Fruit fly (Drosophila melanogaster) whole organism, prepupa: ENCODE data around the gene Srp68.

Experiments used
- Blimp-1 ChIP-seq: fragments of 200-800 bp; sonication (Bioruptor generic); optimal IDR thresholded peaks from 3 replicates; lab custom pipeline; 2017; ENCODE audit warnings: missing biosample characterization, missing genetic modification characterization, mild to moderate bottlenecking, moderate library complexity, missing genetic modification reagents
- CG10631 ChIP-seq: fragments of 200-800 bp; sonication (Bioruptor generic); optimal IDR thresholded peaks from 2 replicates; lab custom pipeline; 2016; ENCODE audit warnings: missing biosample characterization, missing genetic modification characterization
- CG11294 ChIP-seq: fragments of 200-800 bp; sonication (Bioruptor generic); IDR thresholded peaks from 2 replicates; pipeline ENCODE4 v1.3.6; 2022; ENCODE audit warnings: missing biosample characterization, missing genetic modification characterization
- CG11762 ChIP-seq: fragments of 200-800 bp; sonication (Bioruptor generic); optimal IDR thresholded peaks from 3 replicates; lab custom pipeline; 2016; ENCODE audit warnings: missing biosample characterization, missing genetic modification characterization; ENCODE audit not compliant: insufficient read depth
- CG11902 ChIP-seq: fragments of 200-800 bp; sonication (Bioruptor generic); optimal IDR thresholded peaks from 3 replicates; lab custom pipeline; 2016; ENCODE audit warnings: missing biosample characterization, missing genetic modification characterization
- CG16779 ChIP-seq: fragments of 200-800 bp; sonication (Bioruptor generic); optimal IDR thresholded peaks from 3 replicates; lab custom pipeline; 2017; ENCODE audit warnings: missing biosample characterization, mild to moderate bottlenecking, missing genetic modification characterization
- CG3032 ChIP-seq: fragments of 200-800 bp; optimal IDR thresholded peaks from 2 replicates; lab custom pipeline; 2019; ENCODE audit warnings: missing biosample characterization, mild to moderate bottlenecking, missing genetic modification characterization, moderate library complexity
- CG31627 ChIP-seq: fragments of 200-800 bp; sonication (Bioruptor generic); optimal IDR thresholded peaks from 3 replicates; lab custom pipeline; 2016; ENCODE audit warnings: missing biosample characterization, missing genetic modification characterization
- CG32006 ChIP-seq: fragments of 200-800 bp; sonication (Bioruptor generic); optimal IDR thresholded peaks from 3 replicates; lab custom pipeline; 2017; ENCODE audit warnings: missing biosample characterization, mild to moderate bottlenecking, missing genetic modification characterization
- CG6792 ChIP-seq: fragments of 200-800 bp; sonication (Bioruptor generic); optimal IDR thresholded peaks from 3 replicates; lab custom pipeline; 2016; ENCODE audit warnings: missing biosample characterization, missing genetic modification characterization
- CG6808 ChIP-seq: fragments of 200-800 bp; sonication (Bioruptor generic); optimal IDR thresholded peaks from 3 replicates; lab custom pipeline; 2017; ENCODE audit warnings: missing biosample characterization, missing genetic modification characterization, mild to moderate bottlenecking, moderate library complexity, missing genetic modification reagents
- CG6854 ChIP-seq: fragments of 200-800 bp; sonication (Bioruptor generic); optimal IDR thresholded peaks from 2 replicates; lab custom pipeline; 2017; ENCODE audit warnings: missing biosample characterization, mild to moderate bottlenecking, missing genetic modification characterization
- CG8119 ChIP-seq: fragments of 200-800 bp; sonication (Bioruptor generic); IDR thresholded peaks from 3 replicates; pipeline ENCODE4 v1.3.6; 2022; ENCODE audit warnings: missing biosample characterization, missing genetic modification characterization
- CG8632 ChIP-seq: fragments of 200-800 bp; sonication (Bioruptor generic); optimal IDR thresholded peaks from 3 replicates; lab custom pipeline; 2016; ENCODE audit warnings: missing biosample characterization, missing genetic modification characterization
- CG9139 ChIP-seq: fragments of 200-800 bp; sonication (Bioruptor generic); optimal IDR thresholded peaks from 3 replicates; lab custom pipeline; 2017; ENCODE audit warnings: missing biosample characterization, mild to moderate bottlenecking, missing genetic modification characterization
- Eip75B ChIP-seq: fragments of 200-800 bp; sonication (Bioruptor generic); optimal IDR thresholded peaks from 3 replicates; lab custom pipeline; 2016; ENCODE audit warnings: missing biosample characterization, missing genetic modification characterization
- Eip93F ChIP-seq: fragments of 200-800 bp; sonication (Bioruptor generic); optimal IDR thresholded peaks from 2 replicates; lab custom pipeline; 2016; ENCODE audit warnings: missing biosample characterization, mild to moderate bottlenecking, missing genetic modification characterization
- Ets21C ChIP-seq: fragments of 200-800 bp; sonication (Bioruptor generic); optimal IDR thresholded peaks from 3 replicates; lab custom pipeline; 2016; ENCODE audit warnings: missing biosample characterization, missing genetic modification characterization
- Hr39 ChIP-seq: fragments of 200-800 bp; sonication (Bioruptor generic); optimal IDR thresholded peaks from 2 replicates; lab custom pipeline; 2016; ENCODE audit warnings: missing biosample characterization, missing genetic modification characterization
- Lpt ChIP-seq: fragments of 200-800 bp; sonication (Bioruptor generic); optimal IDR thresholded peaks from 3 replicates; lab custom pipeline; 2016; ENCODE audit warnings: missing biosample characterization, missing genetic modification characterization
- OdsH ChIP-seq: fragments of 200-800 bp; sonication (Bioruptor generic); optimal IDR thresholded peaks from 3 replicates; lab custom pipeline; 2016; ENCODE audit warnings: missing biosample characterization, missing genetic modification characterization
- Smox ChIP-seq: fragments of 200-800 bp; sonication (Bioruptor generic); optimal IDR thresholded peaks from 3 replicates; lab custom pipeline; 2016; ENCODE audit warnings: missing biosample characterization, missing genetic modification characterization
- Sox14 ChIP-seq: fragments of 200-800 bp; sonication (Bioruptor generic); optimal IDR thresholded peaks from 3 replicates; lab custom pipeline; 2016; ENCODE audit warnings: missing biosample characterization, missing genetic modification characterization
- Sox15 ChIP-seq: fragments of 200-800 bp; sonication (Bioruptor generic); optimal IDR thresholded peaks from 3 replicates; lab custom pipeline; 2016; ENCODE audit warnings: missing biosample characterization, missing genetic modification characterization
- acj6 ChIP-seq: fragments of 200-800 bp; sonication (Bioruptor generic); optimal IDR thresholded peaks from 3 replicates; lab custom pipeline; 2016; ENCODE audit warnings: missing biosample characterization, missing genetic modification characterization
- cyc ChIP-seq: fragments of 200-800 bp; sonication (Bioruptor generic); optimal IDR thresholded peaks from 3 replicates; lab custom pipeline; 2016; ENCODE audit warnings: missing biosample characterization, missing genetic modification characterization
- eg ChIP-seq: fragments of 200-800 bp; sonication (Bioruptor generic); IDR thresholded peaks from 3 replicates; pipeline ENCODE4 v1.3.6; 2022; ENCODE audit warnings: missing biosample characterization, missing genetic modification characterization
- esn ChIP-seq: fragments of 200-800 bp; sonication (Bioruptor generic); optimal IDR thresholded peaks from 2 replicates; lab custom pipeline; 2016; ENCODE audit warnings: missing biosample characterization, mild to moderate bottlenecking, missing genetic modification characterization, moderate library complexity
- fd59A ChIP-seq: fragments of 200-800 bp; sonication (Bioruptor generic); optimal IDR thresholded peaks from 2 replicates; lab custom pipeline; 2017; ENCODE audit warnings: missing biosample characterization, mild to moderate bottlenecking, missing genetic modification characterization, missing genetic modification reagents
- fkh ChIP-seq: fragments of 200-800 bp; sonication (Bioruptor generic); optimal IDR thresholded peaks from 3 replicates; lab custom pipeline; 2017; ENCODE audit warnings: missing biosample characterization, mild to moderate bottlenecking, missing genetic modification characterization, moderate library complexity
- lz ChIP-seq: fragments of 200-800 bp; sonication (Bioruptor generic); optimal IDR thresholded peaks from 3 replicates; lab custom pipeline; 2016; ENCODE audit warnings: missing biosample characterization, missing genetic modification characterization
- pdm3 ChIP-seq: fragments of 200-800 bp; sonication (Bioruptor generic); optimal IDR thresholded peaks from 3 replicates; lab custom pipeline; 2016; ENCODE audit warnings: missing biosample characterization, missing genetic modification characterization
- salr ChIP-seq, 2 experiments: fragments of 200-800 bp; sonication (Bioruptor generic); optimal IDR thresholded peaks; 3 replicates each; lab custom pipeline; 2016 to 2018; ENCODE audit warnings: missing biosample characterization in 2 of 2, missing genetic modification characterization in 2 of 2, mild to moderate bottlenecking in 1 of 2
- ss ChIP-seq, 2 experiments: fragments of 200-800 bp; sonication (Bioruptor generic); optimal IDR thresholded peaks; 2 replicates in 1 of 2; 3 replicates in 1 of 2; lab custom pipeline; 2017 to 2018; ENCODE audit warnings: mild to moderate bottlenecking in 2 of 2, missing biosample characterization in 2 of 2, missing genetic modification characterization in 2 of 2, moderate library complexity in 1 of 2
- svp ChIP-seq: fragments of 200-800 bp; sonication (Bioruptor generic); peaks from one replicate; lab custom pipeline; 2016; ENCODE audit warnings: missing biosample characterization, missing genetic modification characterization
- vri ChIP-seq: fragments of 200-800 bp; sonication (Bioruptor generic); optimal IDR thresholded peaks from 3 replicates; lab custom pipeline; 2016; ENCODE audit warnings: missing biosample characterization, mild to moderate bottlenecking, missing genetic modification characterization

Srp68 gene

DNA sequence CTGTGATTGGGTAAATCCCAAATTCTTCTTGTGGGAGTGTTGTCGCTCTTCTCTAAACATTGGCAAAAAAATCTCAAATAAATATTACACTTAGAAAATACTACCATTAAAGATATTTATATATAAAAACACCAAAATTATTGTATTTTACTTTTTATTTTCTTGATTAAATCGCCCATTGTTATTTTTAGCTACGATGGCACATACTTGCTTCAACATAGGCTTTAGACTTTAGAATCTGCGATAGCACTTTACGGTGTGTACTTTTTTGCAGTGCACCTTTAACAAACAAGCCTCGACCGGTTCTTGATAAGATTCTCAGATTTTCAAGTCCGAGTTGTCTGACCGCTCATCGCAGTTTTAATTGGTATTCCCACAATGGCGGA lies 20.2 kb upstream of the Srp68 start, which contains the start of gene GNBP3 (continued):
- peak; percentile 92 for TF ChIP-seq CG32006 (GFP tag; lab: Kevin White, UChicago)
- TF ChIP-seq CG16779 = peak; percentile 87
- peak; percentile 87 for TF ChIP-seq CG11762 (GFP tag; lab: Kevin White, UChicago)
- TF ChIP-seq Eip93F (GFP tag; lab: Kevin White, UChicago) = peak; percentile 97
- TF ChIP-seq salr (GFP tag; optimal IDR thresholded peaks at IDR 0.05; lab: Kevin White, UChicago) = peak; percentile 76 to 79
- TF ChIP-seq CG11294 = no peak; the same call in 1 of the 2 replicates
- peak; percentile 95 for TF ChIP-seq lz (GFP tag; lab: Kevin White, UChicago)
- TF ChIP-seq CG31627 (GFP tag; lab: Kevin White, UChicago) = peak; percentile 89
- TF ChIP-seq CG11902 (GFP tag; lab: Kevin White, UChicago) = peak; percentile 81
- TF ChIP-seq Sox14 (GFP tag; lab: Kevin White, UChicago) = peak; percentile 91
- TF ChIP-seq eg = peak; percentile 83
- TF ChIP-seq CG6808 (GFP tag; lab: Kevin White, UChicago) = peak; percentile 90
- peak; percentile 66 for TF ChIP-seq fkh (GFP tag; lab: Kevin White, UChicago)
- peak; percentile 89 to 92 for TF ChIP-seq ss (GFP tag; optimal IDR thresholded peaks at IDR 0.05; lab: Kevin White, UChicago)
- peak; percentile 97 for TF ChIP-seq esn (GFP tag; lab: Kevin White, UChicago)
- peak; percentile 92 for TF ChIP-seq CG10631 (GFP tag; lab: Kevin White, UChicago)
- TF ChIP-seq Hr39 (GFP tag; lab: Kevin White, UChicago) = peak; percentile 87
- peak; percentile 91 for TF ChIP-seq OdsH (GFP tag; lab: Kevin White, UChicago)
- peak; percentile 78 for TF ChIP-seq fd59A (GFP tag; lab: Kevin White, UChicago)
- peak; percentile 79 for TF ChIP-seq Sox15 (GFP tag; lab: Kevin White, UChicago)
- TF ChIP-seq cyc (GFP tag; lab: Kevin White, UChicago) = peak; percentile 93
- no peak for TF ChIP-seq pdm3
- TF ChIP-seq vri (GFP tag; lab: Kevin White, UChicago) = peak; percentile 94
- peak; percentile 95 for TF ChIP-seq CG6854
- TF ChIP-seq CG8632 (GFP tag; lab: Kevin White, UChicago) = peak; percentile 89
- peak; percentile 93 for TF ChIP-seq CG6792 (GFP tag; lab: Kevin White, UChicago)
- peak; percentile 91 for TF ChIP-seq acj6
- TF ChIP-seq CG9139 = peak; percentile 88
- TF ChIP-seq CG8119 = peak; percentile 86
- TF ChIP-seq Lpt (GFP tag; lab: Kevin White, UChicago) = peak; percentile 84
- peak; percentile 94 for TF ChIP-seq Smox (GFP tag; lab: Kevin White, UChicago)
- peak; percentile 91 for TF ChIP-seq CG3032 (tag; lab: Kevin White, UChicago)

DNA sequence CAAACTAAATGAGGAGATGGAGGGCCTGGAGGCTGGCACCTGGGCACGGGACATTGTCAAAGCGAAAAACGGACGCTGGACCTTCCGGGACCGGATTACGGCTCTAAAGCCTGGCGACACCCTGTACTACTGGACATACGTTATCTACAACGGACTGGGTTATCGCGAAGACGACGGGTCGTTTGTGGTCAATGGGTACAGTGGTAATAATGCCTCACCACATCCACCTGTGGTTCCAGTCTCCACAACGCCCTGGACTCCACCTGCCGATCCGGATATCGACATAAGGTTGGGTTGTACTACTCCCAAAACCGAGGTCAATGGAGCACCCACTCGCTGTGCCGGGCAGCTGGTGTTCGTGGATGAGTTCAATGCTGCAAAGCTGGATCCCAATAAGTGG lies 19.6 kb upstream of the Srp68 start:
- TF ChIP-seq svp (peak; percentile 92), CG11762 (GFP tag; lab: Kevin White, UChicago) (no peak), CG3032 (tag; lab: Kevin White, UChicago) (no peak), CG6854 (no peak), CG6792 (GFP tag; lab: Kevin White, UChicago) (no peak), CG11902 (GFP tag; lab: Kevin White, UChicago) (no peak)

DNA sequence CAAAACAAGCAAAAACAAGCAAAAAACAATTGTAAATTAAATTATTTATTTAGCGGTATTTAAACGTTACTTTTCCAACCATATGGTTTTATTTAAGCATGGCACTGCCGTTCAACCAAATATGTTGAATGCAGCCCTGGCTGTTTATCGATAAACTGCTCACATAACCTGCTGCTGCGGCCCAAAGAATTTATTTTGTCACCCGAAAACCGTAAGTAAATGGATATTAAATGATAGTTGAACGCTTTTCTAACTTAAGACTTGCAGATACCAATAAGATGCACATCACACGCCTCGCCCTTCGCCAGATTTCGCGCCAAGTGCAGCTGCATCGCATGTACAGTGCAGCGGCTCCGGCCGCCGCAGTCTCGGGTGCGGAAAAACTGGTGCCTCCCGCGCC lies 18.2 kb upstream of the Srp68 start, which contains the start of gene mRpL12:
Gene mRpL12 (plus strand): TSS at position 123 of the 400 bp plus-strand sequence.
- TF ChIP-seq OdsH (GFP tag; lab: Kevin White, UChicago) (no peak), Ets21C (GFP tag; lab: Kevin White, UChicago) (no peak), Blimp-1 (GFP tag; lab: Kevin White, UChicago) (no peak), CG9139 (no peak), Eip75B (GFP tag; lab: Kevin White, UChicago) (no peak), vri (GFP tag; lab: Kevin White, UChicago) (no peak), fkh (GFP tag; lab: Kevin White, UChicago) (peak; percentile 61)
- TF ChIP-seq, all 60 proteins: peak for 1
